Fruit fly (Drosophila melanogaster) whole organism, prepupa: Measurements from ENCODE around the gene slp2.

Experiments
- Blimp-1 ChIP-seq: fragments of 200-800 bp; sonication (Bioruptor generic); optimal IDR thresholded peaks from 3 replicates; lab custom pipeline; 2017; ENCODE audit warnings: missing biosample characterization, missing genetic modification characterization, mild to moderate bottlenecking, moderate library complexity, missing genetic modification reagents
- CG16779 ChIP-seq: fragments of 200-800 bp; sonication (Bioruptor generic); optimal IDR thresholded peaks from 3 replicates; lab custom pipeline; 2017; ENCODE audit warnings: missing biosample characterization, mild to moderate bottlenecking, missing genetic modification characterization
- CG6854 ChIP-seq: fragments of 200-800 bp; sonication (Bioruptor generic); optimal IDR thresholded peaks from 2 replicates; lab custom pipeline; 2017; ENCODE audit warnings: missing biosample characterization, mild to moderate bottlenecking, missing genetic modification characterization
- CG9139 ChIP-seq: fragments of 200-800 bp; sonication (Bioruptor generic); optimal IDR thresholded peaks from 3 replicates; lab custom pipeline; 2017; ENCODE audit warnings: missing biosample characterization, mild to moderate bottlenecking, missing genetic modification characterization
- Eip93F ChIP-seq: fragments of 200-800 bp; sonication (Bioruptor generic); optimal IDR thresholded peaks from 2 replicates; lab custom pipeline; 2016; ENCODE audit warnings: missing biosample characterization, mild to moderate bottlenecking, missing genetic modification characterization
- Ets21C ChIP-seq: fragments of 200-800 bp; sonication (Bioruptor generic); optimal IDR thresholded peaks from 3 replicates; lab custom pipeline; 2016; ENCODE audit warnings: missing biosample characterization, missing genetic modification characterization
- Gug ChIP-seq: fragments of 200-800 bp; sonication (Bioruptor generic); IDR thresholded peaks from 2 replicates; pipeline ENCODE4 v1.3.6; 2022; ENCODE audit warnings: missing biosample characterization, missing genetic modification characterization
- Sox14 ChIP-seq: fragments of 200-800 bp; sonication (Bioruptor generic); optimal IDR thresholded peaks from 3 replicates; lab custom pipeline; 2016; ENCODE audit warnings: missing biosample characterization, missing genetic modification characterization
- fkh ChIP-seq: fragments of 200-800 bp; sonication (Bioruptor generic); optimal IDR thresholded peaks from 3 replicates; lab custom pipeline; 2017; ENCODE audit warnings: missing biosample characterization, mild to moderate bottlenecking, missing genetic modification characterization, moderate library complexity
- pdm3 ChIP-seq: fragments of 200-800 bp; sonication (Bioruptor generic); optimal IDR thresholded peaks from 3 replicates; lab custom pipeline; 2016; ENCODE audit warnings: missing biosample characterization, missing genetic modification characterization
- spab ChIP-seq: fragments of 200-800 bp; sonication (Bioruptor generic); optimal IDR thresholded peaks from 2 replicates; lab custom pipeline; 2017; ENCODE audit warnings: missing biosample characterization, mild to moderate bottlenecking, missing genetic modification characterization, missing genetic modification reagents

dm6 chr2L:3861388-3861787 lies 24.7 kb downstream of the slp2 start:
- no peak for TF ChIP-seq Eip93F (GFP tag; lab: Kevin White, UChicago)
- peak; percentile 25 for TF ChIP-seq CG9139 (GFP tag; lab: Kevin White, UChicago)
- no peak for TF ChIP-seq Blimp-1 (GFP tag; lab: Kevin White, UChicago)
- TF ChIP-seq CG16779 (tag; lab: Kevin White, UChicago): no peak
- no peak for TF ChIP-seq pdm3
- TF ChIP-seq fkh (GFP tag; lab: Kevin White, UChicago): no peak
- TF ChIP-seq spab (GFP tag; lab: Kevin White, UChicago): no peak
- TF ChIP-seq CG6854: peak; percentile 3
- no peak for TF ChIP-seq Gug (GFP tag; lab: Robert Waterston, UW)
- no peak for TF ChIP-seq Ets21C
- TF ChIP-seq Sox14 (GFP tag; lab: Kevin White, UChicago): no peak
